Fruit fly (Drosophila melanogaster): ENCODE results near the gene nSMase.

Gene nSMase

dm6 chr3L:3239785-3240596, 21.0 kb downstream of the nSMase start (continued):
- TF ChIP-seq Sox102F (GFP tag; optimal IDR thresholded peaks at IDR 0.05) (peak; percentile 78), dsx (GFP tag; optimal IDR thresholded peaks at IDR 0.05; ENCODE audit: poor library complexity, severe bottlenecking) (peak; percentile 77), net (GFP tag; optimal IDR thresholded peaks at IDR 0.05) (peak; percentile 69), CG11762 (GFP tag; optimal IDR thresholded peaks at IDR 0.05; ENCODE audit: insufficient read depth) (no peak), ss (GFP tag; optimal IDR thresholded peaks at IDR 0.05) (peak in 1 of 2 experiments; percentile 10), CG6792 (GFP tag; optimal IDR thresholded peaks at IDR 0.05) (peak; percentile 59), CG4318 (GFP tag; optimal IDR thresholded peaks at IDR 0.05) (no peak), topi (GFP tag; optimal IDR thresholded peaks at IDR 0.05) (no peak), Gug (GFP tag; IDR thresholded peaks at IDR 0.05) (no peak), Ets21C (GFP tag; optimal IDR thresholded peaks at IDR 0.05) (peak; percentile 32), dac (GFP tag; optimal IDR thresholded peaks at IDR 0.05) (no peak), Eip78C (GFP tag) (peak; percentile 94), CG6163 (GFP tag; IDR thresholded peaks at IDR 0.05) (peak; percentile 86), vri (GFP tag; optimal IDR thresholded peaks at IDR 0.05) (peak; percentile 59), eg (GFP tag; IDR thresholded peaks at IDR 0.05) (0 out of 3 replicates have a peak, but pooled peaks have one; percentile 21), CG16779 (tag; optimal IDR thresholded peaks at IDR 0.05) (peak; percentile 22), CG6276 (GFP tag; optimal IDR thresholded peaks at IDR 0.05) (no peak), Eip93F (GFP tag; optimal IDR thresholded peaks at IDR 0.05) (peak; percentile 69), Hr4 (GFP tag; optimal IDR thresholded peaks at IDR 0.05) (peak; percentile 60), CG10631 (GFP tag; optimal IDR thresholded peaks at IDR 0.05) (peak; percentile 50), lz (GFP tag; optimal IDR thresholded peaks at IDR 0.05) (peak; percentile 52)

dm6 chr3L:3240597-3241367, 21.8 kb downstream of the nSMase start:
- peak; percentile 98 for TF ChIP-seq svp (GFP tag)
- TF ChIP-seq pdm3 (GFP tag; optimal IDR thresholded peaks at IDR 0.05) = peak; percentile 88
- TF ChIP-seq CG10631 (GFP tag; optimal IDR thresholded peaks at IDR 0.05) = peak; percentile 95
- peak; percentile 99 for TF ChIP-seq Ets96B (tag; optimal IDR thresholded peaks at IDR 0.05)
- peak; percentile 76 for TF ChIP-seq eg (GFP tag; IDR thresholded peaks at IDR 0.05)
- TF ChIP-seq fd85E (GFP tag; optimal IDR thresholded peaks at IDR 0.05) = peak; percentile 77
- TF ChIP-seq CG34406 (GFP tag; optimal IDR thresholded peaks at IDR 0.05) = peak; percentile 98
- peak; percentile 96 for TF ChIP-seq achi (GFP tag; optimal IDR thresholded peaks at IDR 0.05)
- peak; percentile 86 for TF ChIP-seq Eip75B (GFP tag; optimal IDR thresholded peaks at IDR 0.05)
- TF ChIP-seq Lpt (GFP tag; optimal IDR thresholded peaks at IDR 0.05) = peak; percentile 64
- peak; percentile 92 for TF ChIP-seq CG8119 (GFP tag; IDR thresholded peaks at IDR 0.05)
- peak; percentile 83 for TF ChIP-seq Hr4 (GFP tag; optimal IDR thresholded peaks at IDR 0.05)
- TF ChIP-seq dsx (GFP tag; optimal IDR thresholded peaks at IDR 0.05; ENCODE audit: poor library complexity, severe bottlenecking) = peak; percentile 97
- peak; percentile 93 for TF ChIP-seq OdsH (GFP tag; optimal IDR thresholded peaks at IDR 0.05)
- peak; percentile 85 for TF ChIP-seq CG4318 (GFP tag; optimal IDR thresholded peaks at IDR 0.05)
- peak; percentile 99 for TF ChIP-seq spab (GFP tag; optimal IDR thresholded peaks at IDR 0.05)
- TF ChIP-seq CG15336 (GFP tag; IDR thresholded peaks at IDR 0.05) = peak; percentile 86
- TF ChIP-seq Met (GFP tag; optimal IDR thresholded peaks at IDR 0.05) = peak; percentile 89
- TF ChIP-seq CG3032 (tag; optimal IDR thresholded peaks at IDR 0.05) = peak; percentile 99
- peak; percentile 88 for TF ChIP-seq Hr39 (GFP tag; optimal IDR thresholded peaks at IDR 0.05)
- peak; percentile 88 for TF ChIP-seq net (GFP tag; optimal IDR thresholded peaks at IDR 0.05)
- peak; percentile 97 for TF ChIP-seq Eip78C (GFP tag)
- peak; percentile 93 for TF ChIP-seq Sox15 (GFP tag; optimal IDR thresholded peaks at IDR 0.05)
- peak; percentile 50 for TF ChIP-seq dac (GFP tag; optimal IDR thresholded peaks at IDR 0.05)
- peak; percentile 94 for TF ChIP-seq CG16779 (tag; optimal IDR thresholded peaks at IDR 0.05)
- peak; percentile 92 for TF ChIP-seq cyc (GFP tag; optimal IDR thresholded peaks at IDR 0.05)
- peak; percentile 83 for TF ChIP-seq Smox (GFP tag; optimal IDR thresholded peaks at IDR 0.05)
- TF ChIP-seq CG6854 (GFP tag; optimal IDR thresholded peaks at IDR 0.05) = peak; percentile 96
- TF ChIP-seq Ets21C (GFP tag; optimal IDR thresholded peaks at IDR 0.05) = peak; percentile 76
- peak; percentile 94 for TF ChIP-seq CG11902 (GFP tag; optimal IDR thresholded peaks at IDR 0.05)
- TF ChIP-seq Blimp-1 (GFP tag; optimal IDR thresholded peaks at IDR 0.05) = peak; percentile 82
- TF ChIP-seq fd59A (GFP tag; optimal IDR thresholded peaks at IDR 0.05) = peak; percentile 93
- TF ChIP-seq CG32006 (GFP tag; optimal IDR thresholded peaks at IDR 0.05) = peak; percentile 95
- peak; percentile 91 for TF ChIP-seq Sox14 (GFP tag; optimal IDR thresholded peaks at IDR 0.05)
- TF ChIP-seq CG3919 (GFP tag; optimal IDR thresholded peaks at IDR 0.05) = peak; percentile 95

All from whole organism, prepupa.